Fruit fly (Drosophila melanogaster) whole organism, wandering third instar larva: ENCODE results near the gene Rbm13.
A peak's percentile ranks its signal among the peaks of the same experiment; 100 is the strongest.

Source experiments
- Abd-B ChIP-seq: fragments of >200 bp; optimal IDR thresholded peaks from 2 replicates; lab custom pipeline; 2017; ENCODE audit warnings: missing biosample characterization, missing genetic modification characterization
- CG32264 ChIP-seq: fragments of 200-800 bp; sonication (Bioruptor generic); optimal IDR thresholded peaks from 2 replicates; lab custom pipeline; 2016; ENCODE audit warnings: missing biosample characterization, missing genetic modification characterization
- CG9705 ChIP-seq: fragments of 200-800 bp; sonication (Bioruptor generic); optimal IDR thresholded peaks from 2 replicates; lab custom pipeline; 2018; ENCODE audit warnings: missing biosample characterization, mild to moderate bottlenecking, missing genetic modification characterization
- CrebA ChIP-seq: fragments of 200-800 bp; sonication (Bioruptor generic); optimal IDR thresholded peaks from 2 replicates; lab custom pipeline; 2016; ENCODE audit warnings: missing biosample characterization, mild to moderate bottlenecking, missing genetic modification characterization, borderline replicate concordance
- Dfd ChIP-seq: fragments of >200 bp; optimal IDR thresholded peaks from 2 replicates; lab custom pipeline; 2017; ENCODE audit warnings: missing biosample characterization, missing genetic modification characterization
- Dif ChIP-seq: fragments of 200-275, 200-300 bp; sonication (Bioruptor generic); optimal IDR thresholded peaks from 2 replicates; lab custom pipeline; 2018; ENCODE audit warnings: missing biosample characterization, missing genetic modification characterization; ENCODE audit not compliant: partially characterized antibody
- GATAd ChIP-seq: sonication (Bioruptor generic); optimal IDR thresholded peaks from 2 replicates; lab custom pipeline; 2016; ENCODE audit warnings: missing biosample characterization, missing genetic modification characterization
- HLH106 ChIP-seq: fragments of 200-800 bp; optimal IDR thresholded peaks from 3 replicates; lab custom pipeline; 2019; ENCODE audit warnings: missing biosample characterization, mild to moderate bottlenecking, missing genetic modification characterization, moderate library complexity
- Hnf4 ChIP-seq: fragments of 200-800 bp; sonication (Bioruptor generic); optimal IDR thresholded peaks from 2 replicates; lab custom pipeline; 2016; ENCODE audit warnings: missing biosample characterization, mild to moderate bottlenecking, missing genetic modification characterization
- Hr78 ChIP-seq: fragments of >200 bp; optimal IDR thresholded peaks from 2 replicates; lab custom pipeline; 2017; ENCODE audit warnings: missing biosample characterization, missing genetic modification characterization
- Hr83 ChIP-seq: fragments of 200-300 bp; sonication (Bioruptor generic); optimal IDR thresholded peaks from 2 replicates; lab custom pipeline; 2016; ENCODE audit warnings: missing biosample characterization, mild to moderate bottlenecking, missing genetic modification characterization, moderate library complexity; ENCODE audit not compliant: poor library complexity, severe bottlenecking
- Jra ChIP-seq: sonication (Bioruptor generic); optimal IDR thresholded peaks from 2 replicates; lab custom pipeline; 2016; ENCODE audit warnings: missing biosample characterization, missing genetic modification characterization
- Mio ChIP-seq: sonication (Bioruptor generic); optimal IDR thresholded peaks from 2 replicates; lab custom pipeline; 2016; ENCODE audit warnings: missing biosample characterization, missing genetic modification characterization
- Myc ChIP-seq: fragments of >200 bp; optimal IDR thresholded peaks from 2 replicates; lab custom pipeline; 2017
- N ChIP-seq: fragments of >200 bp; optimal IDR thresholded peaks from 2 replicates; lab custom pipeline; 2018; ENCODE audit warnings: missing biosample characterization, missing external identifiers, missing genetic modification characterization
- OdsH ChIP-seq: fragments of 200-800 bp; sonication (Bioruptor generic); optimal IDR thresholded peaks from 2 replicates; lab custom pipeline; 2016; ENCODE audit warnings: missing biosample characterization, mild to moderate bottlenecking, missing genetic modification characterization
- Rel ChIP-seq, 2 experiments: fragments of 200-800 bp; sonication (Bioruptor generic) in 1 of 2; optimal IDR thresholded peaks; 2 replicates in 1 of 2; 3 replicates in 1 of 2; lab custom pipeline; 2016 to 2019; ENCODE audit warnings: mild to moderate bottlenecking in 2 of 2, missing biosample characterization in 2 of 2, missing genetic modification characterization in 2 of 2, moderate library complexity in 1 of 2
- Sp1 ChIP-seq: fragments of 200-800 bp; sonication (Bioruptor generic); optimal IDR thresholded peaks from 3 replicates; lab custom pipeline; 2019; ENCODE audit warnings: missing biosample characterization, mild to moderate bottlenecking, missing genetic modification characterization, moderate library complexity
- Vsx2 ChIP-seq: fragments of 200-300, 225-300 bp; sonication (Bioruptor generic); optimal IDR thresholded peaks from 2 replicates; lab custom pipeline; 2018; ENCODE audit warnings: missing biosample characterization, missing genetic modification characterization; ENCODE audit not compliant: partially characterized antibody
- br ChIP-seq: fragments of 200-800 bp; sonication (Bioruptor generic); optimal IDR thresholded peaks from 2 replicates; lab custom pipeline; 2016; ENCODE audit warnings: missing biosample characterization, missing genetic modification characterization
- brk ChIP-seq: fragments of 200-800 bp; sonication (Bioruptor generic); optimal IDR thresholded peaks from 2 replicates; lab custom pipeline; 2016; ENCODE audit warnings: missing biosample characterization, mild to moderate bottlenecking, missing genetic modification characterization
- dl ChIP-seq, 2 experiments: fragments of 175-275, 200-275 bp in 1 of 2; fragments of 200-275 bp in 1 of 2; sonication (Bioruptor generic); optimal IDR thresholded peaks; lab custom pipeline; 2018; ENCODE audit warnings: mild to moderate bottlenecking in 2 of 2, missing biosample characterization in 2 of 2, missing genetic modification characterization in 2 of 2, moderate library complexity in 2 of 2; ENCODE audit not compliant: partially characterized antibody in 2 of 2, insufficient read depth in 1 of 2
- dmrt93B ChIP-seq: fragments of 200-800 bp; sonication (Bioruptor generic); optimal IDR thresholded peaks from 2 replicates; lab custom pipeline; 2018; ENCODE audit warnings: missing biosample characterization, mild to moderate bottlenecking, missing genetic modification characterization
- dsf ChIP-seq: sonication (Bioruptor generic); optimal IDR thresholded peaks from 2 replicates; lab custom pipeline; 2016; ENCODE audit warnings: missing biosample characterization, missing genetic modification characterization, borderline replicate concordance
- ey ChIP-seq: fragments of 200-800 bp; sonication (Bioruptor generic); optimal IDR thresholded peaks from 2 replicates; lab custom pipeline; 2016; ENCODE audit warnings: missing biosample characterization, missing genetic modification characterization
- foxo ChIP-seq, 2 experiments: fragments of 200-800 bp; sonication (Bioruptor generic); optimal IDR thresholded peaks; 2 replicates in 1 of 2; 3 replicates in 1 of 2; lab custom pipeline; 2016 to 2017; ENCODE audit warnings: missing biosample characterization in 2 of 2, missing genetic modification characterization in 2 of 2
- fru ChIP-seq: fragments of 200-800 bp; sonication (Bioruptor generic); optimal IDR thresholded peaks from 3 replicates; lab custom pipeline; 2016; ENCODE audit warnings: missing biosample characterization, mild to moderate bottlenecking, missing genetic modification characterization
- h ChIP-seq: fragments of 200-800 bp; sonication (Bioruptor generic); optimal IDR thresholded peaks from 3 replicates; lab custom pipeline; 2016; ENCODE audit warnings: missing biosample characterization, mild to moderate bottlenecking, missing genetic modification characterization
- jim ChIP-seq: fragments of 175-275, 200-325 bp; sonication (Bioruptor generic); optimal IDR thresholded peaks from 2 replicates; lab custom pipeline; 2016; ENCODE audit warnings: missing biosample characterization, mild to moderate bottlenecking, missing genetic modification characterization
- lola ChIP-seq: fragments of >200 bp; optimal IDR thresholded peaks from 2 replicates; lab custom pipeline; 2017; ENCODE audit warnings: missing biosample characterization, missing genetic modification characterization
- pan ChIP-seq: fragments of >200 bp; optimal IDR thresholded peaks from 2 replicates; lab custom pipeline; 2017
- psq ChIP-seq: fragments of 200-800 bp; sonication (Bioruptor generic); optimal IDR thresholded peaks from 3 replicates; lab custom pipeline; 2017; ENCODE audit warnings: missing biosample characterization, mild to moderate bottlenecking, missing genetic modification characterization, moderate library complexity
- rgr ChIP-seq: fragments of 200-800 bp; sonication (Bioruptor generic); optimal IDR thresholded peaks from 3 replicates; lab custom pipeline; 2016; ENCODE audit warnings: missing biosample characterization, mild to moderate bottlenecking, missing genetic modification characterization
- sage ChIP-seq: fragments of 200-800 bp; sonication (Bioruptor generic); optimal IDR thresholded peaks from 2 replicates; lab custom pipeline; 2016; ENCODE audit warnings: missing biosample characterization, mild to moderate bottlenecking, missing genetic modification characterization
- tai ChIP-seq: sonication (Bioruptor generic); optimal IDR thresholded peaks from 2 replicates; lab custom pipeline; 2016; ENCODE audit warnings: missing biosample characterization, missing genetic modification characterization
- usp ChIP-seq: fragments of >200 bp; optimal IDR thresholded peaks from 2 replicates; lab custom pipeline; 2017; ENCODE audit warnings: missing biosample characterization, missing genetic modification characterization
- woc ChIP-seq: sonication (Bioruptor generic); optimal IDR thresholded peaks from 2 replicates; lab custom pipeline; 2016; ENCODE audit warnings: missing biosample characterization, mild to moderate bottlenecking, missing genetic modification characterization

Gene Rbm13

DNA sequence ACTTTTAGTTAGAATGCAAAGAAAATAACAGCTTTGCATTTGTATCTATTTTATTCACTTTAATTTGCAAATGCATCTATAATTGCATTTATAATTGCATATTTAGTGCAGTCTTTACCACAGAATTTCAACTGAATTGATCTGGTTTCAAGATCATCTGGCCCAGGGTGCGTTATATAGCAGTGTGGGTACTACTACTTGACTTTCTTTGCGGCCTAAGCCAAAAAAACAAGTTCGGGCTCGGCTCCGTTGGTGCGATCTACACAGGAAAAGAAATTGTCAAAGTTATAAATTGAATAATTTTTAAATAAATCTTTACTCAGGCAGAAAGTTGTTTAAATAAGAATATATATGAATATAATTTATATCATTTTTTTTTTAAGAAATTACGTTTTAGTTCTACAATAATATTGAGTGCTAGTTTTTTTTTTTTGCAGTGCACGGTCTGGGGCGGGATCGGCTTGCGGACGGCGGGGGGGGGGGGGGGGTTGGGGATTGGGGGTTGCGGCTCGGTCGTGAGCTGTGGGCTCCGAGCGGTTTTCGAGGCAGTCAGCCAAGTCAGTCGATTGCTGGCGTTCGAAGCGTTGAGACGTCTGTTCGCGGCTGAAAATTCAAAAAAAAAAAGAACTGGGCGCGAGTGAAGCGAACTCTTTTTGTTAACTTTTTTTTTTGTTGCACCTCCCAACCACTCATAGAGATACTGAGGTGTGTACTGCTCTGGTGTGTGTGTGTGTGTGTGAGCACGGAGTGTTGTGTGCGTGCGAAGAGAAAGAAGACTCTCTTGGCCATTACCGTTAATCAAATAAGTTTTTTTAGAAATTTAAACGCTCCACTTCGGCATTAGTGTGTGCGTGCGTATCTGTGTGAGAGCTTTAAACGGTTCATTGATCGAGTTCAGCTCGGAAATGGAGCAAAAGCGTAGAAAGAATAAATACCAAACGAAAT is 37.7 kb upstream of the Rbm13 start (continued):
- TF ChIP-seq Rel (GFP tag; optimal IDR thresholded peaks at IDR 0.05; lab: Kevin White, UChicago), result no peak
- peak; percentile 73 for TF ChIP-seq Rel (tag; optimal IDR thresholded peaks at IDR 0.05; lab: Kevin White, UChicago)
- TF ChIP-seq, all 38 proteins: peak for 22

dm6 chrX:8866256-8866655 is 35.2 kb upstream of the Rbm13 start:
- TF ChIP-seq Hr83 (GFP tag; lab: Kevin White, UChicago), result no peak
- peak; percentile 4 for TF ChIP-seq br (GFP tag; lab: Kevin White, UChicago)
- TF ChIP-seq dsf (GFP tag; lab: Kevin White, UChicago), result no peak
- peak; percentile 23 for TF ChIP-seq dmrt93B (GFP tag; lab: Kevin White, UChicago)
- no peak for TF ChIP-seq Jra (GFP tag; lab: Kevin White, UChicago)
- peak; percentile 39 for TF ChIP-seq fru (GFP tag; lab: Kevin White, UChicago)
- TF ChIP-seq h (GFP tag; lab: Kevin White, UChicago), result peak; percentile 49
- no peak for TF ChIP-seq lola
- no peak for TF ChIP-seq Vsx2 (GFP tag; lab: Kevin White, UChicago)
- TF ChIP-seq Dfd (GFP tag; lab: Kevin White, UChicago), result no peak
- TF ChIP-seq HLH106 (tag; lab: Kevin White, UChicago), result peak; percentile 66
- TF ChIP-seq Hnf4 (GFP tag; lab: Kevin White, UChicago), result no peak
- no peak for TF ChIP-seq usp
- TF ChIP-seq dl (GFP tag; optimal IDR thresholded peaks at IDR 0.05; lab: Kevin White, UChicago; ENCODE audit: insufficient read depth in 1 of 2, partially characterized antibody in 2 of 2), result no peak
- TF ChIP-seq rgr (GFP tag; lab: Kevin White, UChicago), result peak; percentile 60
- TF ChIP-seq CG32264 (GFP tag; lab: Kevin White, UChicago), result no peak
- no peak for TF ChIP-seq GATAd
- no peak for TF ChIP-seq CG9705
- peak; percentile 50 for TF ChIP-seq psq (GFP tag; lab: Kevin White, UChicago)
- TF ChIP-seq N (GFP tag; lab: Kevin White, UChicago), result no peak
- no peak for TF ChIP-seq Hr78
- no peak for TF ChIP-seq Myc
- TF ChIP-seq sage (GFP tag; lab: Kevin White, UChicago), result no peak
- peak; percentile 23 for TF ChIP-seq ey (GFP tag; lab: Kevin White, UChicago)
- TF ChIP-seq brk (GFP tag; lab: Kevin White, UChicago), result no peak
- no peak for TF ChIP-seq jim (GFP tag; lab: Kevin White, UChicago)
- TF ChIP-seq OdsH (GFP tag; lab: Kevin White, UChicago), result peak; percentile 26
- TF ChIP-seq Sp1 (GFP tag; lab: Kevin White, UChicago), result peak; percentile 73
- no peak for TF ChIP-seq CrebA
- no peak for TF ChIP-seq pan (lab: Kevin White, UChicago)
- no peak for TF ChIP-seq woc
- TF ChIP-seq Mio (GFP tag; lab: Kevin White, UChicago), result no peak
- no peak for TF ChIP-seq Rel (GFP tag; optimal IDR thresholded peaks at IDR 0.05; lab: Kevin White, UChicago)
- TF ChIP-seq Rel (tag; optimal IDR thresholded peaks at IDR 0.05; lab: Kevin White, UChicago), result no peak
- peak in 1 of 2 experiments; percentile 65 for TF ChIP-seq foxo (GFP tag; optimal IDR thresholded peaks at IDR 0.05; lab: Kevin White, UChicago)
- no peak for TF ChIP-seq Dif (GFP tag; lab: Kevin White, UChicago)

dm6 chrX:8867481-8867880 is 34.0 kb upstream of the Rbm13 start:
- TF ChIP-seq Vsx2 (GFP tag; lab: Kevin White, UChicago) (no peak), pan (lab: Kevin White, UChicago) (no peak), dl (GFP tag; optimal IDR thresholded peaks at IDR 0.05; lab: Kevin White, UChicago; ENCODE audit: insufficient read depth in 1 of 2, partially characterized antibody in 2 of 2) (no peak), usp (no peak), CrebA (no peak), HLH106 (tag; lab: Kevin White, UChicago) (no peak), Myc (no peak), h (GFP tag; lab: Kevin White, UChicago) (no peak), brk (GFP tag; lab: Kevin White, UChicago) (no peak), ey (GFP tag; lab: Kevin White, UChicago) (no peak), jim (GFP tag; lab: Kevin White, UChicago) (no peak), foxo (GFP tag; optimal IDR thresholded peaks at IDR 0.05; lab: Kevin White, UChicago) (no peak), rgr (GFP tag; lab: Kevin White, UChicago) (no peak), tai (GFP tag; lab: Kevin White, UChicago) (no peak), Jra (GFP tag; lab: Kevin White, UChicago) (no peak), Abd-B (GFP tag; lab: Kevin White, UChicago) (no peak)
- TF ChIP-seq, all 38 proteins: peak for 0
